Fruit fly (Drosophila melanogaster) whole organism, embryonic: ENCODE measurements around the gene CG42764.
A peak's percentile ranks its signal among the peaks of the same experiment; 100 is the strongest.

Experiments
- Asciz ChIP-seq: fragments of 200-800 bp; sonication (Bioruptor generic); optimal IDR thresholded peaks from 2 replicates; lab custom pipeline; 2017; ENCODE audit warnings: missing biosample characterization, mild to moderate bottlenecking, missing genetic modification characterization, missing genetic modification reagents
- CG10543 ChIP-seq: fragments of 200-800 bp; sonication (Bioruptor generic); optimal IDR thresholded peaks from 3 replicates; lab custom pipeline; 2017; ENCODE audit warnings: missing biosample characterization, mild to moderate bottlenecking, missing genetic modification characterization, moderate library complexity
- CG11398 ChIP-seq: fragments of 200-800 bp; sonication (Bioruptor generic); optimal IDR thresholded peaks from 2 replicates; lab custom pipeline; 2016; ENCODE audit warnings: missing biosample characterization, missing genetic modification characterization
- CG13296 ChIP-seq: fragments of 200-800 bp; sonication (Bioruptor generic); optimal IDR thresholded peaks from 3 replicates; lab custom pipeline; 2018; ENCODE audit warnings: missing biosample characterization, mild to moderate bottlenecking, missing genetic modification characterization
- CG13894 ChIP-seq: fragments of 200-800 bp; sonication (Bioruptor generic); optimal IDR thresholded peaks from 3 replicates; lab custom pipeline; 2018; ENCODE audit warnings: missing biosample characterization, mild to moderate bottlenecking, missing genetic modification characterization, moderate library complexity
- CG1529 ChIP-seq: fragments of 200-800 bp; sonication (Bioruptor generic); optimal IDR thresholded peaks from 3 replicates; lab custom pipeline; 2018; ENCODE audit warnings: missing biosample characterization, missing genetic modification characterization
- CG1647 ChIP-seq: fragments of 200-800 bp; sonication (Bioruptor generic); optimal IDR thresholded peaks from 3 replicates; lab custom pipeline; 2016; ENCODE audit warnings: missing biosample characterization, missing genetic modification characterization
- CG16779 ChIP-seq: fragments of 200-800 bp; sonication (Bioruptor generic); IDR thresholded peaks from 2 replicates; pipeline ENCODE4 v1.3.6; 2022; ENCODE audit warnings: missing biosample characterization, missing genetic modification characterization
- CG1792 ChIP-seq: fragments of 200-800 bp; sonication (Bioruptor generic); optimal IDR thresholded peaks from 2 replicates; lab custom pipeline; 2016; ENCODE audit warnings: missing biosample characterization, missing genetic modification characterization
- CG2889 ChIP-seq: fragments of 200-800 bp; sonication (Bioruptor generic); IDR thresholded peaks from 3 replicates; pipeline ENCODE4 v1.3.6; 2022; ENCODE audit warnings: missing biosample characterization, missing genetic modification characterization
- CG34224 ChIP-seq: fragments of 200-800 bp; sonication (Bioruptor generic); IDR thresholded peaks from 3 replicates; pipeline ENCODE4 v1.3.6; 2022; ENCODE audit warnings: missing biosample characterization, missing genetic modification characterization; ENCODE audit not compliant: partially characterized antibody
- CG3838 ChIP-seq: fragments of 200-800 bp; sonication (Bioruptor generic); optimal IDR thresholded peaks from 3 replicates; lab custom pipeline; 2016; ENCODE audit warnings: missing biosample characterization, missing genetic modification characterization
- CG6254 ChIP-seq: fragments of 200-800 bp; sonication (Bioruptor generic); optimal IDR thresholded peaks from 3 replicates; lab custom pipeline; 2017; ENCODE audit warnings: mild to moderate bottlenecking, missing biosample characterization, missing genetic modification reagents, missing genetic modification characterization
- CG6683 ChIP-seq: fragments of 200-800 bp; sonication (Bioruptor generic); optimal IDR thresholded peaks from 2 replicates; lab custom pipeline; 2017; ENCODE audit warnings: missing biosample characterization, mild to moderate bottlenecking, missing genetic modification characterization, missing genetic modification reagents
- CG7745 ChIP-seq: fragments of 200-800 bp; sonication (Bioruptor generic); optimal IDR thresholded peaks from 2 replicates; lab custom pipeline; 2018; ENCODE audit warnings: missing biosample characterization, mild to moderate bottlenecking, missing genetic modification characterization, moderate library complexity
- CG8281 ChIP-seq: fragments of 200-800 bp; sonication (Bioruptor generic); optimal IDR thresholded peaks from 2 replicates; lab custom pipeline; 2018; ENCODE audit warnings: missing biosample characterization, mild to moderate bottlenecking, missing genetic modification characterization, moderate library complexity
- D ChIP-seq, 2 experiments: fragments of 200-800 bp in 1 of 2; fragments of >200 bp in 1 of 2; sonication (Bioruptor generic) in 1 of 2; optimal IDR thresholded peaks; 2 replicates in 1 of 2; 3 replicates in 1 of 2; lab custom pipeline; 2017; ENCODE audit warnings: mild to moderate bottlenecking in 1 of 2, missing biosample characterization in 1 of 2, missing genetic modification characterization in 1 of 2, missing genetic modification reagents in 1 of 2
- D19A ChIP-seq: fragments of 200-800 bp; optimal IDR thresholded peaks from 3 replicates; lab custom pipeline; 2019; ENCODE audit warnings: missing biosample characterization, mild to moderate bottlenecking, missing genetic modification characterization, moderate library complexity
- Elba2 ChIP-seq: fragments of 200-800 bp; sonication (Bioruptor generic); optimal IDR thresholded peaks from 3 replicates; lab custom pipeline; 2016; ENCODE audit warnings: missing biosample characterization, missing genetic modification characterization
- Fer1 ChIP-seq: fragments of 200-800 bp; sonication (Bioruptor generic); optimal IDR thresholded peaks from 2 replicates; lab custom pipeline; 2017; ENCODE audit warnings: missing biosample characterization, mild to moderate bottlenecking, missing genetic modification characterization
- Fer3 ChIP-seq: fragments of 200-800 bp; sonication (Bioruptor generic); optimal IDR thresholded peaks from 2 replicates; lab custom pipeline; 2018; ENCODE audit warnings: missing biosample characterization, mild to moderate bottlenecking, missing genetic modification characterization, moderate library complexity
- HmgD ChIP-seq: fragments of 200-800 bp; sonication (Bioruptor generic); optimal IDR thresholded peaks from 3 replicates; lab custom pipeline; 2016; ENCODE audit warnings: missing biosample characterization, missing genetic modification characterization
- Nf-YB ChIP-seq: fragments of 200-800 bp; sonication (Bioruptor generic); optimal IDR thresholded peaks from 3 replicates; lab custom pipeline; 2019; ENCODE audit warnings: missing biosample characterization, mild to moderate bottlenecking, missing genetic modification characterization, moderate library complexity
- Ssrp ChIP-seq: fragments of 200-800 bp; sonication (Bioruptor generic); optimal IDR thresholded peaks from 2 replicates; lab custom pipeline; 2018; ENCODE audit warnings: missing biosample characterization, mild to moderate bottlenecking, missing genetic modification characterization, moderate library complexity
- ab ChIP-seq: fragments of 200-800 bp; sonication (Bioruptor generic); optimal IDR thresholded peaks from 2 replicates; lab custom pipeline; 2016; ENCODE audit warnings: missing biosample characterization, missing genetic modification characterization
- amos ChIP-seq: fragments of 200-800 bp; sonication (Bioruptor generic); IDR thresholded peaks from 2 replicates; pipeline ENCODE4 v1.3.6; 2022; ENCODE audit warnings: missing biosample characterization, missing genetic modification characterization; ENCODE audit not compliant: partially characterized antibody
- bigmax ChIP-seq: fragments of 200-800 bp; sonication (Bioruptor generic); optimal IDR thresholded peaks from 2 replicates; lab custom pipeline; 2018; ENCODE audit warnings: missing biosample characterization, mild to moderate bottlenecking, missing genetic modification characterization
- bsh ChIP-seq, 2 experiments: fragments of 200-800 bp; sonication (Bioruptor generic); optimal IDR thresholded peaks; 2 replicates each; lab custom pipeline; 2017 to 2018; ENCODE audit warnings: mild to moderate bottlenecking in 2 of 2, missing biosample characterization in 2 of 2, missing genetic modification characterization in 2 of 2, moderate library complexity in 1 of 2
- btn ChIP-seq: fragments of 200-800 bp; sonication (Bioruptor generic); optimal IDR thresholded peaks from 2 replicates; lab custom pipeline; 2016; ENCODE audit warnings: missing biosample characterization, missing genetic modification characterization
- cas ChIP-seq: fragments of 200-800 bp; sonication (Bioruptor generic); IDR thresholded peaks from 2 replicates; pipeline ENCODE4 v1.3.6; 2022; ENCODE audit warnings: missing biosample characterization, missing genetic modification characterization
- crc ChIP-seq: fragments of 200-800 bp; sonication (Bioruptor generic); optimal IDR thresholded peaks from 2 replicates; lab custom pipeline; 2016; ENCODE audit warnings: missing biosample characterization, missing genetic modification characterization
- dysf ChIP-seq: fragments of 200-800 bp; sonication (Bioruptor generic); IDR thresholded peaks from 3 replicates; pipeline ENCODE4 v1.3.6; 2022; ENCODE audit warnings: missing biosample characterization, missing genetic modification characterization
- en ChIP-seq: fragments of 200-800 bp; sonication (Bioruptor generic); optimal IDR thresholded peaks from 2 replicates; lab custom pipeline; 2016; ENCODE audit warnings: missing biosample characterization, missing genetic modification characterization
- ewg ChIP-seq: fragments of 200-800 bp; sonication (Bioruptor generic); optimal IDR thresholded peaks from 3 replicates; lab custom pipeline; 2017; ENCODE audit warnings: mild to moderate bottlenecking, missing biosample characterization, missing genetic modification reagents, missing genetic modification characterization
- gfzf ChIP-seq: fragments of 200-800 bp; sonication (Bioruptor generic); optimal IDR thresholded peaks from 2 replicates; lab custom pipeline; 2016; ENCODE audit warnings: missing biosample characterization, mild to moderate bottlenecking, missing genetic modification characterization, moderate library complexity
- hkb ChIP-seq, 2 experiments: fragments of 200-800 bp in 1 of 2; fragments of >200 bp in 1 of 2; sonication (Bioruptor generic) in 1 of 2; IDR thresholded peaks in 1 of 2; optimal IDR thresholded peaks in 1 of 2; 2 replicates each; pipeline versions ENCODE4 v1.3.6 to Lab custom; 2017 to 2022; ENCODE audit warnings: missing biosample characterization in 1 of 2, missing genetic modification characterization in 1 of 2
- lilli ChIP-seq: fragments of 200-800 bp; sonication (Bioruptor generic); optimal IDR thresholded peaks from 3 replicates; lab custom pipeline; 2016; ENCODE audit warnings: missing biosample characterization, missing genetic modification characterization
- nerfin-2 ChIP-seq: fragments of 200-800 bp; sonication (Bioruptor generic); IDR thresholded peaks from 2 replicates; pipeline ENCODE4 v1.3.6; 2022; ENCODE audit warnings: missing biosample characterization, missing genetic modification characterization; ENCODE audit not compliant: partially characterized antibody
- oc ChIP-seq: fragments of 200-800 bp; sonication (Bioruptor generic); optimal IDR thresholded peaks from 2 replicates; lab custom pipeline; 2018; ENCODE audit warnings: missing biosample characterization, mild to moderate bottlenecking, missing genetic modification characterization, moderate library complexity
- otp ChIP-seq: fragments of 200-800 bp; sonication (Bioruptor generic); IDR thresholded peaks from 3 replicates; pipeline ENCODE4, ENCODE4 v1.3.6; 2022; ENCODE audit warnings: missing biosample characterization, missing genetic modification characterization
- pho ChIP-seq: fragments of 200-800 bp; sonication (Bioruptor generic); optimal IDR thresholded peaks from 2 replicates; lab custom pipeline; 2016; ENCODE audit warnings: missing biosample characterization, missing genetic modification characterization
- phol ChIP-seq: fragments of 200-800 bp; sonication (Bioruptor generic); optimal IDR thresholded peaks from 3 replicates; lab custom pipeline; 2018; ENCODE audit warnings: missing biosample characterization, mild to moderate bottlenecking, missing genetic modification characterization, moderate library complexity
- sisA ChIP-seq: fragments of 200-800 bp; sonication (Bioruptor generic); IDR thresholded peaks from 2 replicates; pipeline ENCODE4 v1.3.6; 2022; ENCODE audit warnings: missing biosample characterization, missing genetic modification characterization
- slp2 ChIP-seq: fragments of 200-800 bp; sonication (Bioruptor generic); optimal IDR thresholded peaks from 2 replicates; lab custom pipeline; 2016; ENCODE audit warnings: missing biosample characterization, missing genetic modification characterization
- sqz ChIP-seq: fragments of 200-800 bp; sonication (Bioruptor generic); optimal IDR thresholded peaks from 3 replicates; lab custom pipeline; 2018; ENCODE audit warnings: missing biosample characterization, mild to moderate bottlenecking, missing genetic modification characterization
- tap ChIP-seq: fragments of 200-800 bp; optimal IDR thresholded peaks from 3 replicates; lab custom pipeline; 2019; ENCODE audit warnings: missing biosample characterization, mild to moderate bottlenecking, missing genetic modification characterization, moderate library complexity
- tll ChIP-seq, 2 experiments: fragments of 200-800 bp in 1 of 2; fragments of >200 bp in 1 of 2; sonication (Bioruptor generic) in 1 of 2; optimal IDR thresholded peaks; 2 replicates each; lab custom pipeline; 2017 to 2019; ENCODE audit warnings: missing biosample characterization in 2 of 2, missing genetic modification characterization in 2 of 2, mild to moderate bottlenecking in 1 of 2, moderate library complexity in 1 of 2

Gene CG42764

DNA sequence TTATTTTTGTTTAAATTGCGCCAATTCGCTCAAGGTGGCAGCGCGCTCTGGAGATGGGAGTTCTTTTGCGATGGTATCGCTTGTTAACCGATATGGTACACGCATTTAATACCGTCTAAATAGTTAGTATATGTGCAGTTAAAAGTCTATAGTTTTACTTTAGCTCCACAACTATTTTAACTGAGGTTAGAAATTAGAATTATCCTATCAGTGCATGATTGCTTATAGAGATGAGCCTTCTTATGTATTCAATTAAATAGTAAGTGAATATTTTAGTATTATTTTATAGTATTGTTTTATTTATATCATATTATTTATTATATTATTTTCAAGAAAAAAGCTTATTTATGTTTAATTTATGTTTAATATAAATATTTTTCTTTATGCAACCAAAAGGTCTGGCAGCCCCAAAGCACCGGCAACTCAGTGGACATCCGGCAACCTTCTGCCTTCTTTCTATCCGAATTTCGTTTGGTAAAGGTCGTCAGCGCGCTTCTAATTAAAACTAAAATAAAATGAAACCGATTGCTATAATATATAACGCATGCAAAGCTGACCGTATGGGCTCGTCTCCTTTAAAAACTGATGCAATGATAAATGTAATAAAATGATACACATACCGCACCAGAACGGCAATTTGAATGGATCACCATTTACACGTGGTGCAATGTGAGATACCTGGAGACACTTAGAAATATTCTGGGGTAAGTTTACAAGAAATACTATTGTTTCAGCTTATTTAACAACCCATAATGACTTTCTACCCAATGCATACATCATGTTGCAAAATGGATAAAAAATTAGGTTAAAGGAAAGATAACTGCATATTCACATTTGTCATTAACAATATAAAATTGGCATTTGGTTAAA is 12.8 kb downstream of the CG42764 start, which contains the start of gene CG5199 (continued):
- TF ChIP-seq CG6254 (GFP tag; lab: Kevin White, UChicago) (peak; percentile 53), Elba2 (GFP tag; lab: Kevin White, UChicago) (no peak), en (GFP tag; lab: Kevin White, UChicago) (no peak), nerfin-2 (GFP tag; lab: Robert Waterston, UW) (no peak), CG34224 (peak; percentile 74), btn (GFP tag; lab: Kevin White, UChicago) (no peak), sisA (GFP tag; lab: Robert Waterston, UW) (peak; percentile 49), CG11398 (GFP tag; lab: Kevin White, UChicago) (no peak), CG8281 (peak; percentile 17), amos (GFP tag; lab: Robert Waterston, UW) (peak; percentile 88), phol (tag; lab: Kevin White, UChicago) (peak; percentile 85), slp2 (no peak), CG2889 (GFP tag; lab: Robert Waterston, UW) (no peak; the same call in 2 of the 3 replicates), Ssrp (tag; lab: Kevin White, UChicago) (peak; percentile 81), Asciz (GFP tag; lab: Kevin White, UChicago) (no peak), CG6683 (GFP tag; lab: Kevin White, UChicago) (peak; percentile 19), otp (GFP tag; lab: Robert Waterston, UW) (no peak), lilli (peak; percentile 10), Fer3 (tag; lab: Kevin White, UChicago) (peak; percentile 43), ab (GFP tag; lab: Kevin White, UChicago) (no peak), CG13894 (tag; lab: Kevin White, UChicago) (no peak), oc (tag; lab: Kevin White, UChicago) (no peak), HmgD (no peak), CG1792 (GFP tag; lab: Kevin White, UChicago) (peak; percentile 2), CG1529 (no peak), CG13296 (peak; percentile 54), cas (GFP tag; lab: Robert Waterston, UW) (no peak), gfzf (GFP tag; lab: Kevin White, UChicago) (peak; percentile 33), ewg (GFP tag; lab: Kevin White, UChicago) (peak; percentile 29), crc (GFP tag; lab: Kevin White, UChicago) (no peak), CG16779 (GFP tag; lab: Robert Waterston, UW) (no peak), D (optimal IDR thresholded peaks at IDR 0.05; lab: Kevin White, UChicago) (no peak), D (GFP tag; optimal IDR thresholded peaks at IDR 0.05; lab: Kevin White, UChicago) (peak; percentile 57), CG1647 (GFP tag; lab: Kevin White, UChicago) (peak; percentile 25), hkb (optimal IDR thresholded peaks at IDR 0.05; lab: Kevin White, UChicago) (no peak), hkb (GFP tag; IDR thresholded peaks at IDR 0.05; lab: Robert Waterston, UW) (no peak), bsh (GFP tag; optimal IDR thresholded peaks at IDR 0.05; lab: Kevin White, UChicago) (peak in 1 of 2 experiments; percentile 61), tll (GFP tag; optimal IDR thresholded peaks at IDR 0.05; lab: Kevin White, UChicago) (no peak), CG3838 (GFP tag; lab: Kevin White, UChicago) (no peak), pho (GFP tag; lab: Kevin White, UChicago) (peak; percentile 15), Nf-YB (GFP tag; lab: Kevin White, UChicago) (peak; percentile 50), CG7745 (tag; lab: Kevin White, UChicago) (no peak), tap (tag; lab: Kevin White, UChicago) (peak; percentile 45), D19A (tag; lab: Kevin White, UChicago) (peak; percentile 49), dysf (peak; percentile 77), CG10543 (GFP tag; lab: Kevin White, UChicago) (peak; percentile 47), sqz (GFP tag; lab: Kevin White, UChicago) (no peak), bigmax (GFP tag; lab: Kevin White, UChicago) (peak; percentile 63), Fer1 (GFP tag; lab: Kevin White, UChicago) (peak; percentile 60)
